Worm (Caenorhabditis elegans): ENCODE results near the gene pudl-2.

The pudl-2 gene

DNA sequence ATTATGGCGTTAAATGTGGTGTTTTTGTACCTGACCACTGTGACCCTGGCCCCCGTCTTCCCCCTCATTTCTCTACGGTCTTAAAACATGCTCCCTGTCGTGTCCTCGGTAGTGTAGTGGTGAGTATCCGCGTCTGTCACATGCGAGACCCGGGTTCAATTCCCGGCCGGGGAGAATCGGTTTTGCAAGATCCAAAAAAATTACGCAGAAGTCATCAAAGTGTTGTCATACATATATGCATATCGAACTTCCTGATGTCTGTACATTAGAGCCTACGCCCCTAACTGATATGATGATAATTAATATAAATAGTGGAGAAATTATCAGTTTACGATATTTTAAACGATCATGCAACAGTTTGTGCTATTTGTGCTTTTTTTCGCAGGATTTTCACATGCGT is 29.1 kb upstream of the pudl-2 start, which contains the start of gene Y54G2A.45 (continued):
- TF ChIP-seq rpc-1 (optimal IDR thresholded peaks at IDR 0.05) (peak; percentile 93), rpc-1 (tag; optimal IDR thresholded peaks at IDR 0.05) (peak; percentile 95), ama-1 (optimal IDR thresholded peaks at IDR 0.05) (no peak), ama-1 (GFP tag; optimal IDR thresholded peaks at IDR 0.05) (peak in 1 of 2 experiments; percentile 6), chd-7 (tag; optimal IDR thresholded peaks at IDR 0.05) (peak; percentile 67), D2030.7 (GFP tag; IDR thresholded peaks at IDR 0.05) (peak; percentile 74), madf-8 (GFP tag; conservative IDR thresholded peaks at IDR 0.05) (no peak; the same call in 1 of the 2 replicates), aptf-2 (GFP tag; conservative IDR thresholded peaks at IDR 0.05) (no peak), snpc-3.4 (tag; optimal IDR thresholded peaks at IDR 0.05) (peak; percentile 56), ZK185.1 (tag; optimal IDR thresholded peaks at IDR 0.05; ENCODE audit: poor library complexity, severe bottlenecking) (peak; percentile 83), zfh-2 (GFP tag; conservative IDR thresholded peaks at IDR 0.05) (peak; percentile 56; the same call in 1 of the 2 replicates), F49E8.2 (tag; optimal IDR thresholded peaks at IDR 0.05; ENCODE audit: insufficient read depth) (peak; percentile 79), nhr-120 (GFP tag; IDR thresholded peaks at IDR 0.05) (no peak), T26A5.8 (tag; optimal IDR thresholded peaks at IDR 0.05) (peak; percentile 48), C17E4.6 (GFP tag; IDR thresholded peaks at IDR 0.05) (peak; percentile 48; the same call in 1 of the 2 replicates), unc-130 (GFP tag; optimal IDR thresholded peaks at IDR 0.05) (peak; percentile 57), nhr-179 (tag; optimal IDR thresholded peaks at IDR 0.05) (peak; percentile 24), sptf-2 (GFP tag; optimal IDR thresholded peaks at IDR 0.05) (peak; percentile 84), hsf-1 (GFP tag; IDR thresholded peaks at IDR 0.05) (peak; percentile 63; the same call in 1 of the 2 replicates), F55B11.4 (tag; optimal IDR thresholded peaks at IDR 0.05; ENCODE audit: borderline replicate concordance, insufficient read depth) (no peak), lsy-27 (tag; optimal IDR thresholded peaks at IDR 0.05; ENCODE audit: borderline replicate concordance, insufficient read depth) (peak; percentile 59), ztf-25 (GFP tag; IDR thresholded peaks at IDR 0.05) (peak; percentile 90; the same call in 1 of the 2 replicates), mcd-1 (GFP tag; IDR thresholded peaks at IDR 0.05) (peak; percentile 65), attf-6 (GFP tag; IDR thresholded peaks at IDR 0.05) (0 out of 2 replicates have a peak, but pooled peaks have one; percentile 52), ceh-40 (GFP tag; IDR thresholded peaks at IDR 0.05) (peak; percentile 30; the same call in 1 of the 2 replicates), egl-44 (GFP tag; IDR thresholded peaks at IDR 0.05) (peak; percentile 93), ztf-22 (GFP tag; optimal IDR thresholded peaks at IDR 0.05) (peak; percentile 90), sea-2 (GFP tag; IDR thresholded peaks at IDR 0.05) (0 out of 2 replicates have a peak, but pooled peaks have one; percentile 11), dpff-1 (tag; optimal IDR thresholded peaks at IDR 0.05) (no peak), nfya-2 (GFP tag; IDR thresholded peaks at IDR 0.05) (no peak), let-526 (GFP tag; IDR thresholded peaks at IDR 0.05) (no peak), mes-4 (tag; optimal IDR thresholded peaks at IDR 0.05) (peak; percentile 74), gei-17 (GFP tag; optimal IDR thresholded peaks at IDR 0.05) (no peak), cebp-2 (GFP tag; IDR thresholded peaks at IDR 0.05) (no peak), dox-1 (GFP tag; IDR thresholded peaks at IDR 0.05) (peak; percentile 92), ztf-26 (tag; optimal IDR thresholded peaks at IDR 0.05) (peak; percentile 43), bed-1 (GFP tag; IDR thresholded peaks at IDR 0.05) (no peak), hmg-1.2 (GFP tag; IDR thresholded peaks at IDR 0.05) (peak; percentile 64), snpc-1.3 (tag; optimal IDR thresholded peaks at IDR 0.05; ENCODE audit: insufficient read depth) (peak; percentile 81), K12H6.12 (tag; optimal IDR thresholded peaks at IDR 0.05) (peak; percentile 13), ccch-3 (GFP tag; optimal IDR thresholded peaks at IDR 0.05) (no peak), akir-1 (GFP tag; optimal IDR thresholded peaks at IDR 0.05) (no peak), egl-18 (GFP tag; IDR thresholded peaks at IDR 0.05) (no peak), ztf-3 (GFP tag; optimal IDR thresholded peaks at IDR 0.05) (peak; percentile 24), athp-1 (tag; optimal IDR thresholded peaks at IDR 0.05) (peak; percentile 60), pha-4 (tag; optimal IDR thresholded peaks at IDR 0.05) (no peak), atf-7 (tag; optimal IDR thresholded peaks at IDR 0.05) (peak; percentile 85), Y79H2A.3 (GFP tag; conservative IDR thresholded peaks at IDR 0.05) (no peak), Y95B8A.8 (GFP tag; IDR thresholded peaks at IDR 0.05) (peak; percentile 76; the same call in 1 of the 2 replicates)

All from whole organism, young adult.